Worm (Caenorhabditis elegans): ENCODE data around the gene sart-3.

DNA sequence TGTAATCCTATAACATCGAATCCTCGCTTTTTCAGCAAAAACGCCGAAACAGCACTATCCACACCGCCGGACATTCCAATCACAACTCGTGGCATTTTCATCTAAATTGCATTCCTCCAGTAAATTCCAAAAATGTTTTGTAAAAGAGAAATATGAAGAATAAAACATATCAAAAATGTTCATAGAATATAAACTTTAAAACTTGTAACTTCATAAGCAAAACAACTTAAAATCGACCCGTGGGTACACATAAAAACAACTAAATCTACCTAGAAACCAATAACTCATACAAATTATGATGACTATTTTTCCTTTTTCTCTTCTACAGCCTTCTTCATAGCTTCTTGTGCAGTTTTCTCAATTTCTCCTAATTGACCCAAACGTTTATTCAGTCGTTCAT is 36.0 kb downstream of the sart-3 start, which contains the start of gene mttu-1:
- TF ChIP-seq dao-5 (tag; optimal IDR thresholded peaks at IDR 0.05) = no peak
- TF ChIP-seq W03F9.2 (tag; optimal IDR thresholded peaks at IDR 0.05) = no peak
- TF ChIP-seq him-1 (tag; optimal IDR thresholded peaks at IDR 0.05) = no peak

Data from whole organism, L4/young adult.